Fruit fly (Drosophila melanogaster): ENCODE results near the gene Nplp4.

Nplp4 gene

DNA sequence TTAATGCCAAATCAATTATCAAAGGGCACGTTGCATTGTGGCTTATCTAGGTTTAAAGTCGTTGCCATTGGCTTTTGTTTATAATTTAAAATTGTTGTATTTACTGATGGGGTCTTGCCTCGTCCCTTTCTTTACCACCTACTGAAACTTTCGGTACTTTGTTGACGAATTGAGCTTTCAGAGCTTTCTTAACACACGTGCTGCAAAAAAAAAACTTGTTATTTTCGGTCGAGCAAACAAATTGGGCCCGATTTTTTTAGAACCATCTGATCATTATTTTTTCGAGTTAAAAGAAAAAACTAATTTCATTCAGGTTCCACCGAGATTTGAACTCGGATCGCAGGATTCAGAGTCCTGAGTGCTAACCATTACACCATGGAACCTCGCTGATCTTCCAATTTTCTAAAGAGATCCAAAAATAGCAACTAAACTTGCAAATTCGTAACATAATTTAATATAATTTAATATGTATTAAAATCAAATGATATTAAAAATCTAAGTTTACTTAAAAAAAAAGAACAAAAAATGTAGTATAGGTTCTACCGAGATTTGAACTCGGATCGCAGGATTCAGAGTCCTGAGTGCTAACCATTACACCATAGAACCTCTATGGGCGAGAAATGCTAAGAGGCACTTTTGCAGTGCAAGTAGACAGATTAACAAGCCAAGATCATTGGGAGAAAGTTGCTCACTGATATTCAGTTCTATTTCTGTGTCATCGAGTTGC is 2.3 kb downstream of the Nplp4 start:
- TF ChIP-seq ttk (optimal IDR thresholded peaks at IDR 0.05) (no peak), h (optimal IDR thresholded peaks at IDR 0.05) (no peak), Myc (optimal IDR thresholded peaks at IDR 0.05) (no peak), insv (optimal IDR thresholded peaks at IDR 0.05) (no peak), psq (optimal IDR thresholded peaks at IDR 0.05) (no peak), Sin3A (optimal IDR thresholded peaks at IDR 0.05) (no peak)

DNA sequence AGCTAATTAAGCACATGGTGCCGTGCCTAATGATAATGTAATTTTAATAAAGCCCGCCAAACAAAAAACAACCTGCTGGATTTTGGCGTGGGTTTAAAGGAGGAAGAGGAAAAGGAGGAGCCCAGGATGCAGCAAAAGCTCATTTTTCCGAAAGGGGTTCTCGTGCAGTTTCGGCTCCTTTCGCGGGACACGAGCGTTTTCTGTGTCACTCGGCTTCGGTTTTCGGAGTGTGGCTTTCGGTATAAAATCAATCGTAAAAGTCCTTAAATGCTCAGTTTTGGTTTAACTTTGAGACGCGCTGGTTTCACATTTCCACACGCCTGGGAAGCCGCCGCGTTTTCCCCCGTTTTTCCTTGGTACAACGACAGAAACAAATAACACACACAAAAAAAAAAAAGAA is 3.2 kb downstream of the Nplp4 start:
- TF ChIP-seq h (optimal IDR thresholded peaks at IDR 0.05) (no peak), Myc (optimal IDR thresholded peaks at IDR 0.05) (no peak), psq (optimal IDR thresholded peaks at IDR 0.05) (no peak), ttk (optimal IDR thresholded peaks at IDR 0.05) (no peak), Sin3A (optimal IDR thresholded peaks at IDR 0.05) (no peak), insv (optimal IDR thresholded peaks at IDR 0.05) (no peak)

DNA sequence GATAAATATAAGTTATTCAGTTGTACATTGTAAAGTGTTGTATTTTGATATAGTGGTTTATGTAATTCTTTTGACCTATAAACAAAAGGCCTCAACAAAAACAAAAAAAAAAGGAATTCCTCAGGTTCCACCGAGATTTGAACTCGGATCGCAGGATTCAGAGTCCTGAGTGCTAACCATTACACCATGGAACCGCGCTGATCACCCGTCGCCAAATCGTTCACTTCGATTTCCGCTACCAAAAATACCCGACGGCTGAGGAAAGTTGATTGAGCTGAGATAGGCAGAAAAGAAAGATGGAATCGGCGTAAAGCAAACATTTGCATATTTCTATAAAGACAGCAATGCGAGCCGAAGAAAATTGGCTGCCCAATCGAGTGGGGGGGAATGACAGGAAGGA is 4.8 kb downstream of the Nplp4 start:
- no peak for TF ChIP-seq psq (optimal IDR thresholded peaks at IDR 0.05)
- no peak for TF ChIP-seq h (optimal IDR thresholded peaks at IDR 0.05)
- no peak for TF ChIP-seq ttk (optimal IDR thresholded peaks at IDR 0.05)
- TF ChIP-seq Sin3A (optimal IDR thresholded peaks at IDR 0.05): no peak
- TF ChIP-seq insv (optimal IDR thresholded peaks at IDR 0.05): no peak
- no peak for TF ChIP-seq Myc (optimal IDR thresholded peaks at IDR 0.05)

DNA sequence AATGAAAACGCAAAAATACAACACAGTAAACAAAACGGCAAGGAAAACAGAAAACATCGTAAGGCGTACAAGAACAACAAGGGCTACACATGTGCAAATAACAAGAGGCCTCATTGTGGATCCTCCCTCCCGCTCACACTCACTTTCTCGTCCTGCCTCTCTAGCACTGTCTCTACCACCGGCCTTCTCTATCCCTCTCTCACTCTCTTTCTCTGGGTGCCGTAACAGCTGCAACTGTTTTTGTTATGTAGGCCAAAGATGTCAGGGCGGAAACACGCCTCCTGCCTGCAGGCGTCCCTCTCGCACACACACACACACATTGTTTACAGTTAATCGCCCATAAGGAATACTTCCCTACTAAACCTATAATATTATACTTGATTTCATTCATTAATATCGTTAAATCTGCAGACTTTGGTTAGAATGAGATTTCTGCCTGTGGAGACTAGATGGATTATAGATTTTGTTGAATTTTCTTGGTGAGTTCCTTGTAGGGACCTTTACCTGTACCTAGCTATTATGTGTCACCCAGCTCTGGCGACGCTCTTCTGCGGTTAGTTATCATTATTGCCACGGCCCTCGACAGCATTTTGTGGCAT is 5.7 kb downstream of the Nplp4 start:
- TF ChIP-seq Sin3A (optimal IDR thresholded peaks at IDR 0.05): no peak
- no peak for TF ChIP-seq psq (optimal IDR thresholded peaks at IDR 0.05)
- no peak for TF ChIP-seq ttk (optimal IDR thresholded peaks at IDR 0.05)
- TF ChIP-seq Myc (optimal IDR thresholded peaks at IDR 0.05): no peak
- no peak for TF ChIP-seq h (optimal IDR thresholded peaks at IDR 0.05)
- TF ChIP-seq insv (optimal IDR thresholded peaks at IDR 0.05): no peak

DNA sequence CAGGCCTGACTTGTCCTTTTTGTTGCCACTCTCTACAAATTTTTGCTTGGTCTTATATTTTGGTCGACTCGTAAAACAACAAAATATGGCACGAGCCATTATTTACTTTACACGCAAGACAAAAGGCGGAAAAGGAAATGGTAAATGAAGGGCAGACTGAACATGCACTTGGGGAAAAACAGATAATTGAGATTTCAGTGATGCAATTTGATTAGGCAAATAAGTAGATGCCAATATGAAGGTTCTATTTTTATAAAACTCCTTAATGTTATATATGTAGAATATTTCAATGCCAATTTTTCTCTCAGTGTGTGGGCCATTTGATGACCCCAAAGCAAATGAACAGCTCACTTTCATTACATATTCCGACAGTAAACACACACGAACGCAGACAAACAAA is 7.0 kb downstream of the Nplp4 start:
- no peak for TF ChIP-seq insv (optimal IDR thresholded peaks at IDR 0.05)
- TF ChIP-seq psq (optimal IDR thresholded peaks at IDR 0.05): no peak
- no peak for TF ChIP-seq Sin3A (optimal IDR thresholded peaks at IDR 0.05)
- no peak for TF ChIP-seq Myc (optimal IDR thresholded peaks at IDR 0.05)
- TF ChIP-seq h (optimal IDR thresholded peaks at IDR 0.05): no peak
- no peak for TF ChIP-seq ttk (optimal IDR thresholded peaks at IDR 0.05)

DNA sequence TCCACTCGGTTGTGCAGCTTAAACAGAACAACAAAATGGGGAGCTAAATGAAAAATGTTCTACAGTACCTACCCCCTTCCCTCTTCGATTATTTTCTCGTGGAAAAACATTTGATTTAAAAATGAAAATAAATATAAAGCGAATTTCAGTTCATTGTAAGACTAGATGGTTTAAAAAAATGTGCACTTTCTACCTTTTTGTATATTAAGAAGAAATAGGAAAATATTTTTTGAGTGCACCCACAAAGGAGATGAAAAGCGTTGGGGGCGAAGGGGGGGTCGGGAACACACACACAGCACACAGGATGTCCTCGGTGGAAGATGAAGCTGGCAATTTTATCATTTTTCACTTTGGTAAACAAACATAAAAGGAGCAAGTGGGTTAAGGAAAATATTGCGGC is 14.6 kb downstream of the Nplp4 start:
- no peak for TF ChIP-seq Sin3A (optimal IDR thresholded peaks at IDR 0.05)
- no peak for TF ChIP-seq psq (optimal IDR thresholded peaks at IDR 0.05)
- no peak for TF ChIP-seq insv (optimal IDR thresholded peaks at IDR 0.05)
- no peak for TF ChIP-seq h (optimal IDR thresholded peaks at IDR 0.05)
- TF ChIP-seq ttk (optimal IDR thresholded peaks at IDR 0.05): no peak
- TF ChIP-seq Myc (optimal IDR thresholded peaks at IDR 0.05): no peak

DNA sequence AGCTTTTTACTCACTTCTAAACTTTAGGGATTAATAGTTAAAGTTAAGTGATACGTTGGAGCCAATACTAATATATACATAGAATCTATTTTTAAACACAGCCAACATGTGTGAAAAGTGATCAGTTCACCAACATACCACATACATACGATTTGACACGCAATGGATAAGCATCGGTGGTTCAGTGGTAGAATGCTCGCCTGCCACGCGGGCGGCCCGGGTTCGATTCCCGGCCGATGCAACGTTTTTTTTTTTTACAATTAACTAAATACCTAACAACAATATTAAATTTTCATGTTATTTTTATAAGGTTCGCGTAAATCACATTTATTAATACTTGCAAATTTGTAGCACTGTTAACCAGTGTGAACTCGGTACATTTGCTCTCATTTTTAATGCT is 23.3 kb downstream of the Nplp4 start:
- TF ChIP-seq psq (optimal IDR thresholded peaks at IDR 0.05): no peak
- no peak for TF ChIP-seq Myc (optimal IDR thresholded peaks at IDR 0.05)
- no peak for TF ChIP-seq h (optimal IDR thresholded peaks at IDR 0.05)
- no peak for TF ChIP-seq Sin3A (optimal IDR thresholded peaks at IDR 0.05)
- TF ChIP-seq insv (optimal IDR thresholded peaks at IDR 0.05): no peak
- TF ChIP-seq ttk (optimal IDR thresholded peaks at IDR 0.05): no peak

DNA sequence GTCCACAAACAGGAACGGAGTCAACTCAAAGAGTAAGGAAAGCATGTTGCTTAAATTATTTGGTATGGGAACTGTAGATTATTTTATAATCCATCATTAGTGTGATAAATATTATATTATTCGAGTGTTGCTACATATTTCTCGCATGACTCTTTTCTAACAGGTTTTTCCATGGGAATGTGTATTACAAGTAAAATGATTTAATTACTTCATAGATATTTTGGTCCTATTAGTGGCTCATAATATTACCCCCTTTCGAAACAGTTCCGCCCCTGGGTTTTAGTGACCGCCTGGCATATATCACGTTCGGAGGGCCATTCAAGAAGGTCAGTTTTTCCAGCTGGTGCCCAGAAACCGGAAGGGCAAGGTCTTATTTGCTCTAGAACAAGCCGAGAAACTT is 23.9 kb downstream of the Nplp4 start:
- TF ChIP-seq Myc (optimal IDR thresholded peaks at IDR 0.05): no peak
- no peak for TF ChIP-seq psq (optimal IDR thresholded peaks at IDR 0.05)
- TF ChIP-seq ttk (optimal IDR thresholded peaks at IDR 0.05): no peak

DNA sequence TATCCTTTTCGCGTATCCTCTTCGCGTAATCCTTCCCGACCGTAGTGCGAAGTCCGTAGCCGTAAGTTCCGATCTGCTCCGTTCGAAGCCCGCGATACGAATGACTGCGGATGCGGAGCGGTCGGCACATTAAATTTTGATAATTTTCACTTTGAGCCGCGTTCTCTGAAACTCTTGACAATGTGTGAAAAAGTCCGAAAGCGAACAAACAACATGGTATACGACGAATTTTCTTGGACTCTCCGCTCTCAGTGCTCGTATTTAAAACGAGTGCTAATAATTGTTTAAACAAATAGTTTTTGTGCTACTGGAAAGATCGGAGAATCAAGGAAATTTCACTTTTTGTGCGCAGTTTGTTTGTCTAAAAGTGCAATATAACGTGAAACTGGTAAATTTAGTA is 27.7 kb downstream of the Nplp4 start, which contains the start of gene CG42296:
CG42296 (minus strand) TSS at position 101 of the 400 bp plus-strand sequence.
- TF ChIP-seq Sin3A (optimal IDR thresholded peaks at IDR 0.05) (no peak), insv (optimal IDR thresholded peaks at IDR 0.05) (no peak), h (optimal IDR thresholded peaks at IDR 0.05) (no peak), psq (optimal IDR thresholded peaks at IDR 0.05) (no peak), ttk (optimal IDR thresholded peaks at IDR 0.05) (no peak), Myc (optimal IDR thresholded peaks at IDR 0.05) (no peak)

DNA sequence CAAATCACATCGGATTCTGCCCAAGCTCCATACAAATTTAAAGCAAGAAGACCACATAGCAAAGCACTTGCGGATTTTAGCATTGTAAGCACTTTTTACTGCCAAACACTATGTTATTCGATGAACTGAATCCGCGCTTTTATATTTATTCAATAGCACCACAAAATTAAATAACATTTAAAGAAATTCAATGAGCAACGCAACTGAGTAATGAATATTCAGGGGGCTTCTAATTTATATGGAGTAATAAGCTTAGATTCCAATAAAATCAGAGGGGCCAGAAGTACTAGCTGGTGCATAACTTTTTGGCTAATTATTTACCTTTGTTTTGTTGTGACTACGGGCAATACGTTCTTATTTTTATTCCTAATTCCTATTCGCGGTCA is 28.9 kb downstream of the Nplp4 start, which contains the start of gene lectin-22C:
lectin-22C (minus strand) TSS at position 101 of the 386 bp plus-strand sequence.
- TF ChIP-seq Sin3A (optimal IDR thresholded peaks at IDR 0.05) (no peak), insv (optimal IDR thresholded peaks at IDR 0.05) (no peak), Myc (optimal IDR thresholded peaks at IDR 0.05) (no peak), psq (optimal IDR thresholded peaks at IDR 0.05) (no peak), h (optimal IDR thresholded peaks at IDR 0.05) (no peak), ttk (optimal IDR thresholded peaks at IDR 0.05) (no peak)

DNA sequence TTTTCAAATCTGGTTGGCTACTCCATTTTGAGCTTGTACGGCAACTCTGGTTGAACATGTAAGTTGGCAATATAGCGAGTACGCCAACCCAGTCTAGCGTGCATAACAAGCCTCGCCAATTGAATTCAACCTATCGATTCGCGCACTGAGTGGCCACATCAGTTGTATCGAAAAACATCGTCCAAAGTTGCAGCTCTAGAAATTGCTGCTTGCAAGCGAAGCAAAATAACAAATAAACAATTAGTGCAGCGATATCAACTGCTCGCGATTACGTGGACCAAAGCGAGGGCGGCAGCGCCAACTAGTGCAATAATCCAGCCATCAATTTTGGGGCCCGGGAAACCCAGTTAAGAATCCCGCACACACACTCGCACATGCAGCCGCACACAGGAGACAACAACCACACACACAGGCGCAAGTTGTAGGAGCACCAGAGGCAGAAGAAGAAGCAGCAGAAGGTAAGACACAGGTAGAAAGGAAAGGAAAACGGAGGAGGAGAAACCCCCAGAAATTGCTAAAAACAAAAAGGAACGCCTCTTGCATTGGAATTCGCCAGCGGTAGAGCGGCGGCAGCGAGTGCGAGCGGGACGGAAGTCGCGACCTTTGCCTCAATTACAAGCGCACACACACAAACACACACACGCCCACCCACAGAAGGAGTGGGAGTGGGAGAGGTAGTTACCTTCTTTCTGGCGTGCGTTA is 29.5 kb downstream of the Nplp4 start:
- TF ChIP-seq h (optimal IDR thresholded peaks at IDR 0.05) (no peak), psq (optimal IDR thresholded peaks at IDR 0.05) (no peak), ttk (optimal IDR thresholded peaks at IDR 0.05) (no peak), Sin3A (optimal IDR thresholded peaks at IDR 0.05) (no peak), Myc (optimal IDR thresholded peaks at IDR 0.05) (no peak), insv (optimal IDR thresholded peaks at IDR 0.05) (no peak)

DNA sequence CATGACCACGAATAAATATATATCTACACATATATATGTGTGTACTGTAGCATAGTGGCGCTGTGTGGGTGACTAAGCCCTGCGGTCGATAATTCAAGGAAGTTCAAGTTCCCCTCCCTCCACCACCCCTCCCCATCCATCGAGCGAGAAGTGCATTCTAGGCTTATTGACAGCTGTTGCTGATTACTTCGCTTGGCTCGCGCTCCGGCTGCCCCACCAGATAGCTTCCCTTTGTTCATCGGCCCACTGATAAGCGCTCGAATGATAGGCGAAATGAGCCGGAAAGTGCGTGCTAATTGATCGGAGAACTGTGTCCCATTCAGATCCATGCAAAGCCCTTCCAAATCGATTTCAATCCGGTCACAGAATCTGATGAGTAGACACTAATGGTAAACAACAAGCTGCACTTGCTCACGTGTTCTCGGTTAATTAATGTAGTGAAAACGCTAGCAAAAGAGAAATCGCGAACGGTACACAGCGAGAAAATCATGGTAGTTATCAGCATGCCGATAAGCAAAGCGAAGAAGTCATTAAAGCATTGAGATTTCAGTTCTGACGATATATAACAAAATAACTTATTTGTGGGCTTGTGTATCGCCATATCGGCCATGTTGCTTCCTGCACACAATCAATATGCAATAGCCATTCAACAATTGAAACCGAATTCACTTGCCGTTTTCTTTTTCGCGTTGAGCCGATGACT is 30.2 kb downstream of the Nplp4 start:
- no peak for TF ChIP-seq ttk (optimal IDR thresholded peaks at IDR 0.05)
- TF ChIP-seq insv (optimal IDR thresholded peaks at IDR 0.05): no peak
- TF ChIP-seq psq (optimal IDR thresholded peaks at IDR 0.05): no peak
- no peak for TF ChIP-seq Myc (optimal IDR thresholded peaks at IDR 0.05)
- no peak for TF ChIP-seq h (optimal IDR thresholded peaks at IDR 0.05)
- TF ChIP-seq Sin3A (optimal IDR thresholded peaks at IDR 0.05): no peak

All from Kc167 (cell line).